Fruit fly (Drosophila melanogaster) whole organism, wandering third instar larva: Measurements from ENCODE around the gene Ced-12.

Source experiments
- Abd-B ChIP-seq: fragments of >200 bp; optimal IDR thresholded peaks from 2 replicates; lab custom pipeline; 2017; ENCODE audit warnings: missing biosample characterization, missing genetic modification characterization
- CG9705 ChIP-seq: fragments of 200-800 bp; sonication (Bioruptor generic); optimal IDR thresholded peaks from 2 replicates; lab custom pipeline; 2018; ENCODE audit warnings: missing biosample characterization, mild to moderate bottlenecking, missing genetic modification characterization
- HLH106 ChIP-seq: fragments of 200-800 bp; optimal IDR thresholded peaks from 3 replicates; lab custom pipeline; 2019; ENCODE audit warnings: missing biosample characterization, mild to moderate bottlenecking, missing genetic modification characterization, moderate library complexity
- Hnf4 ChIP-seq: fragments of 200-800 bp; sonication (Bioruptor generic); optimal IDR thresholded peaks from 2 replicates; lab custom pipeline; 2016; ENCODE audit warnings: missing biosample characterization, mild to moderate bottlenecking, missing genetic modification characterization
- Hr83 ChIP-seq: fragments of 200-300 bp; sonication (Bioruptor generic); optimal IDR thresholded peaks from 2 replicates; lab custom pipeline; 2016; ENCODE audit warnings: missing biosample characterization, mild to moderate bottlenecking, missing genetic modification characterization, moderate library complexity; ENCODE audit not compliant: poor library complexity, severe bottlenecking
- OdsH ChIP-seq: fragments of 200-800 bp; sonication (Bioruptor generic); optimal IDR thresholded peaks from 2 replicates; lab custom pipeline; 2016; ENCODE audit warnings: missing biosample characterization, mild to moderate bottlenecking, missing genetic modification characterization
- Rel ChIP-seq, 2 experiments: fragments of 200-800 bp; sonication (Bioruptor generic) in 1 of 2; optimal IDR thresholded peaks; 2 replicates in 1 of 2; 3 replicates in 1 of 2; lab custom pipeline; 2016 to 2019; ENCODE audit warnings: mild to moderate bottlenecking in 2 of 2, missing biosample characterization in 2 of 2, missing genetic modification characterization in 2 of 2, moderate library complexity in 1 of 2
- lola ChIP-seq: fragments of >200 bp; optimal IDR thresholded peaks from 2 replicates; lab custom pipeline; 2017; ENCODE audit warnings: missing biosample characterization, missing genetic modification characterization
- psq ChIP-seq: fragments of 200-800 bp; sonication (Bioruptor generic); optimal IDR thresholded peaks from 3 replicates; lab custom pipeline; 2017; ENCODE audit warnings: missing biosample characterization, mild to moderate bottlenecking, missing genetic modification characterization, moderate library complexity

DNA sequence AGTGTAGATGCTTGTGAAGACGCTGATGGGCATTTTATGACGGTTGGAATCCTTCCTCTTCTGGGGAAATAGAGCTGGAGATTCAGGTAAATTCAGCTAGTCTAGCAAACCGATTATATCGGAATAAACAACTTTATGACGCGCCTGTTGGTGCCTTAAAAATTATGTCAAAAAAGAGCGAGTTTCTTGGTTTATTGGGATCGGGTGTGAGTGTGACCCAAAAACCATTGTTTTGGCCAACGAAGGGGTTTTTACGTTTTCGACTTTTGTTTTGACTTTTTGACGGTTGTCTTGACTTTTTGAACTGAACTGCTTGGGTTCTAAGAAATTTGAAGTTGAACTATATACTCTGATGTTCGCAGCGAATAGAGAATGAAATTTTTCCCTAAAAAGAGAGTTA is 5.6 kb upstream of the Ced-12 start:
- TF ChIP-seq Abd-B (GFP tag; lab: Kevin White, UChicago) (no peak), Rel (GFP tag; optimal IDR thresholded peaks at IDR 0.05; lab: Kevin White, UChicago) (no peak), Rel (tag; optimal IDR thresholded peaks at IDR 0.05; lab: Kevin White, UChicago) (no peak), psq (no peak), Hnf4 (GFP tag; lab: Kevin White, UChicago) (no peak), OdsH (GFP tag; lab: Kevin White, UChicago) (no peak), CG9705 (no peak), lola (no peak), Hr83 (GFP tag; lab: Kevin White, UChicago) (no peak), HLH106 (tag; lab: Kevin White, UChicago) (no peak)
